Fruit fly (Drosophila melanogaster) whole organism, prepupa: ENCODE measurements around the gene CG9986.
A peak's percentile ranks its signal among the peaks of the same experiment; 100 is the strongest.

Experiments used
- Blimp-1 ChIP-seq: fragments of 200-800 bp; sonication (Bioruptor generic); optimal IDR thresholded peaks from 3 replicates; lab custom pipeline; 2017; ENCODE audit warnings: missing biosample characterization, missing genetic modification characterization, mild to moderate bottlenecking, moderate library complexity, missing genetic modification reagents
- CG10631 ChIP-seq: fragments of 200-800 bp; sonication (Bioruptor generic); optimal IDR thresholded peaks from 2 replicates; lab custom pipeline; 2016; ENCODE audit warnings: missing biosample characterization, missing genetic modification characterization
- CG10669 ChIP-seq: fragments of 200-800 bp; sonication (Bioruptor generic); optimal IDR thresholded peaks from 3 replicates; lab custom pipeline; 2018; ENCODE audit warnings: missing biosample characterization, mild to moderate bottlenecking, missing genetic modification characterization, moderate library complexity
- CG11762 ChIP-seq: fragments of 200-800 bp; sonication (Bioruptor generic); optimal IDR thresholded peaks from 3 replicates; lab custom pipeline; 2016; ENCODE audit warnings: missing biosample characterization, missing genetic modification characterization; ENCODE audit not compliant: insufficient read depth
- CG15336 ChIP-seq: fragments of 200-800 bp; sonication (Bioruptor generic); IDR thresholded peaks from 2 replicates; pipeline ENCODE4 v1.3.6; 2022; ENCODE audit warnings: missing biosample characterization, missing genetic modification characterization
- CG16779 ChIP-seq: fragments of 200-800 bp; sonication (Bioruptor generic); optimal IDR thresholded peaks from 3 replicates; lab custom pipeline; 2017; ENCODE audit warnings: missing biosample characterization, mild to moderate bottlenecking, missing genetic modification characterization
- CG31627 ChIP-seq: fragments of 200-800 bp; sonication (Bioruptor generic); optimal IDR thresholded peaks from 3 replicates; lab custom pipeline; 2016; ENCODE audit warnings: missing biosample characterization, missing genetic modification characterization
- CG32006 ChIP-seq: fragments of 200-800 bp; sonication (Bioruptor generic); optimal IDR thresholded peaks from 3 replicates; lab custom pipeline; 2017; ENCODE audit warnings: missing biosample characterization, mild to moderate bottlenecking, missing genetic modification characterization
- CG3919 ChIP-seq: fragments of 200-800 bp; sonication (Bioruptor generic); optimal IDR thresholded peaks from 3 replicates; lab custom pipeline; 2016; ENCODE audit warnings: missing biosample characterization, missing genetic modification characterization
- CG4318 ChIP-seq: fragments of 200-800 bp; sonication (Bioruptor generic); optimal IDR thresholded peaks from 3 replicates; lab custom pipeline; 2017; ENCODE audit warnings: missing biosample characterization, mild to moderate bottlenecking, missing genetic modification characterization
- CG6276 ChIP-seq: fragments of 200-800 bp; sonication (Bioruptor generic); optimal IDR thresholded peaks from 2 replicates; lab custom pipeline; 2017; ENCODE audit warnings: missing biosample characterization, mild to moderate bottlenecking, missing genetic modification characterization
- CG6792 ChIP-seq: fragments of 200-800 bp; sonication (Bioruptor generic); optimal IDR thresholded peaks from 3 replicates; lab custom pipeline; 2016; ENCODE audit warnings: missing biosample characterization, missing genetic modification characterization
- CG6854 ChIP-seq: fragments of 200-800 bp; sonication (Bioruptor generic); optimal IDR thresholded peaks from 2 replicates; lab custom pipeline; 2017; ENCODE audit warnings: missing biosample characterization, mild to moderate bottlenecking, missing genetic modification characterization
- CG8632 ChIP-seq: fragments of 200-800 bp; sonication (Bioruptor generic); optimal IDR thresholded peaks from 3 replicates; lab custom pipeline; 2016; ENCODE audit warnings: missing biosample characterization, missing genetic modification characterization
- Eip78C ChIP-seq: fragments of 200-800 bp; sonication (Bioruptor generic); peaks from one replicate; lab custom pipeline; 2016; ENCODE audit warnings: missing biosample characterization, missing genetic modification characterization
- Ets21C ChIP-seq: fragments of 200-800 bp; sonication (Bioruptor generic); optimal IDR thresholded peaks from 3 replicates; lab custom pipeline; 2016; ENCODE audit warnings: missing biosample characterization, missing genetic modification characterization
- Ets96B ChIP-seq: fragments of 200-800 bp; optimal IDR thresholded peaks from 2 replicates; lab custom pipeline; 2019; ENCODE audit warnings: missing biosample characterization, mild to moderate bottlenecking, missing genetic modification characterization, moderate library complexity
- Gug ChIP-seq: fragments of 200-800 bp; sonication (Bioruptor generic); IDR thresholded peaks from 2 replicates; pipeline ENCODE4 v1.3.6; 2022; ENCODE audit warnings: missing biosample characterization, missing genetic modification characterization
- Hr39 ChIP-seq: fragments of 200-800 bp; sonication (Bioruptor generic); optimal IDR thresholded peaks from 2 replicates; lab custom pipeline; 2016; ENCODE audit warnings: missing biosample characterization, missing genetic modification characterization
- Hr4 ChIP-seq: fragments of 200-800 bp; sonication (Bioruptor generic); optimal IDR thresholded peaks from 3 replicates; lab custom pipeline; 2016; ENCODE audit warnings: missing biosample characterization, missing genetic modification characterization
- OdsH ChIP-seq: fragments of 200-800 bp; sonication (Bioruptor generic); optimal IDR thresholded peaks from 3 replicates; lab custom pipeline; 2016; ENCODE audit warnings: missing biosample characterization, missing genetic modification characterization
- achi ChIP-seq: fragments of 200-800 bp; sonication (Bioruptor generic); optimal IDR thresholded peaks from 3 replicates; lab custom pipeline; 2016; ENCODE audit warnings: missing biosample characterization, missing genetic modification characterization
- acj6 ChIP-seq: fragments of 200-800 bp; sonication (Bioruptor generic); optimal IDR thresholded peaks from 3 replicates; lab custom pipeline; 2016; ENCODE audit warnings: missing biosample characterization, missing genetic modification characterization
- cyc ChIP-seq: fragments of 200-800 bp; sonication (Bioruptor generic); optimal IDR thresholded peaks from 3 replicates; lab custom pipeline; 2016; ENCODE audit warnings: missing biosample characterization, missing genetic modification characterization
- dac ChIP-seq: fragments of 200-800 bp; sonication (Bioruptor generic); optimal IDR thresholded peaks from 2 replicates; lab custom pipeline; 2017; ENCODE audit warnings: missing biosample characterization, mild to moderate bottlenecking, missing genetic modification characterization
- esn ChIP-seq: fragments of 200-800 bp; sonication (Bioruptor generic); optimal IDR thresholded peaks from 2 replicates; lab custom pipeline; 2016; ENCODE audit warnings: missing biosample characterization, mild to moderate bottlenecking, missing genetic modification characterization, moderate library complexity
- fd59A ChIP-seq: fragments of 200-800 bp; sonication (Bioruptor generic); optimal IDR thresholded peaks from 2 replicates; lab custom pipeline; 2017; ENCODE audit warnings: missing biosample characterization, mild to moderate bottlenecking, missing genetic modification characterization, missing genetic modification reagents
- fd85E ChIP-seq: fragments of 200-800 bp; sonication (Bioruptor generic); optimal IDR thresholded peaks from 3 replicates; lab custom pipeline; 2016; ENCODE audit warnings: missing biosample characterization, missing genetic modification characterization
- fkh ChIP-seq: fragments of 200-800 bp; sonication (Bioruptor generic); optimal IDR thresholded peaks from 3 replicates; lab custom pipeline; 2017; ENCODE audit warnings: missing biosample characterization, mild to moderate bottlenecking, missing genetic modification characterization, moderate library complexity
- lz ChIP-seq: fragments of 200-800 bp; sonication (Bioruptor generic); optimal IDR thresholded peaks from 3 replicates; lab custom pipeline; 2016; ENCODE audit warnings: missing biosample characterization, missing genetic modification characterization
- net ChIP-seq: fragments of 200-800 bp; sonication (Bioruptor generic); optimal IDR thresholded peaks from 3 replicates; lab custom pipeline; 2016; ENCODE audit warnings: missing biosample characterization, missing genetic modification characterization
- salr ChIP-seq, 2 experiments: fragments of 200-800 bp; sonication (Bioruptor generic); optimal IDR thresholded peaks; 3 replicates each; lab custom pipeline; 2016 to 2018; ENCODE audit warnings: missing biosample characterization in 2 of 2, missing genetic modification characterization in 2 of 2, mild to moderate bottlenecking in 1 of 2
- spab ChIP-seq: fragments of 200-800 bp; sonication (Bioruptor generic); optimal IDR thresholded peaks from 2 replicates; lab custom pipeline; 2017; ENCODE audit warnings: missing biosample characterization, mild to moderate bottlenecking, missing genetic modification characterization, missing genetic modification reagents
- svp ChIP-seq: fragments of 200-800 bp; sonication (Bioruptor generic); peaks from one replicate; lab custom pipeline; 2016; ENCODE audit warnings: missing biosample characterization, missing genetic modification characterization
- topi ChIP-seq: fragments of 200-800 bp; sonication (Bioruptor generic); optimal IDR thresholded peaks from 3 replicates; lab custom pipeline; 2016; ENCODE audit warnings: missing biosample characterization, missing genetic modification characterization
- vri ChIP-seq: fragments of 200-800 bp; sonication (Bioruptor generic); optimal IDR thresholded peaks from 3 replicates; lab custom pipeline; 2016; ENCODE audit warnings: missing biosample characterization, mild to moderate bottlenecking, missing genetic modification characterization

CG9986 gene

dm6 chr3R:28585076-28585821 is 20.6 kb upstream of the CG9986 start, which contains the start of gene fkh (continued):
- TF ChIP-seq CG32006 (GFP tag; lab: Kevin White, UChicago) (peak; percentile 61), achi (peak; percentile 67), fd85E (peak; percentile 71), CG11762 (GFP tag; lab: Kevin White, UChicago) (no peak), dac (GFP tag; lab: Kevin White, UChicago) (peak; percentile 25), CG16779 (tag; lab: Kevin White, UChicago) (peak; percentile 40), CG6276 (GFP tag; lab: Kevin White, UChicago) (peak; percentile 12), salr (GFP tag; optimal IDR thresholded peaks at IDR 0.05; lab: Kevin White, UChicago) (peak in 1 of 2 experiments; percentile 16), Ets96B (tag; lab: Kevin White, UChicago) (peak; percentile 15), esn (GFP tag; lab: Kevin White, UChicago) (peak; percentile 79), fd59A (GFP tag; lab: Kevin White, UChicago) (peak; percentile 48), cyc (GFP tag; lab: Kevin White, UChicago) (peak; percentile 28), CG31627 (GFP tag; lab: Kevin White, UChicago) (peak; percentile 18), Blimp-1 (peak; percentile 70), lz (GFP tag; lab: Kevin White, UChicago) (peak; percentile 57), OdsH (GFP tag; lab: Kevin White, UChicago) (peak; percentile 55), Gug (GFP tag; lab: Robert Waterston, UW) (no peak), acj6 (peak; percentile 38), Hr4 (GFP tag; lab: Kevin White, UChicago) (no peak), net (peak; percentile 66), CG10669 (GFP tag; lab: Kevin White, UChicago) (peak; percentile 56), CG6854 (GFP tag; lab: Kevin White, UChicago) (peak; percentile 67), CG8632 (GFP tag; lab: Kevin White, UChicago) (peak; percentile 73), Hr39 (GFP tag; lab: Kevin White, UChicago) (peak; percentile 8), CG10631 (peak; percentile 63), spab (GFP tag; lab: Kevin White, UChicago) (peak; percentile 72), CG3919 (peak; percentile 77), topi (GFP tag; lab: Kevin White, UChicago) (peak; percentile 53)

- no peak for TF ChIP-seq salr (GFP tag; optimal IDR thresholded peaks at IDR 0.05; lab: Kevin White, UChicago)
- no peak for TF ChIP-seq Gug (GFP tag; lab: Robert Waterston, UW)
- TF ChIP-seq Ets21C (GFP tag; lab: Kevin White, UChicago) = no peak
- TF ChIP-seq CG6276 (GFP tag; lab: Kevin White, UChicago) = no peak
- TF ChIP-seq lz (GFP tag; lab: Kevin White, UChicago) = no peak
Measured at dm6 chr3R:28586224-28586623, 19.7 kb upstream of the CG9986 start.

- TF ChIP-seq CG15336 (GFP tag; lab: Robert Waterston, UW) (no peak), Eip78C (GFP tag; lab: Kevin White, UChicago) (peak; percentile 44), vri (GFP tag; lab: Kevin White, UChicago) (peak; percentile 33), fkh (GFP tag; lab: Kevin White, UChicago) (peak; percentile 100)
Measured at dm6 chr3R:28586943-28587342, 18.9 kb upstream of the CG9986 start.

- TF ChIP-seq fkh (GFP tag; lab: Kevin White, UChicago) (peak; percentile 81), svp (GFP tag; lab: Kevin White, UChicago) (no peak), CG6792 (GFP tag; lab: Kevin White, UChicago) (no peak), CG4318 (GFP tag; lab: Kevin White, UChicago) (no peak), Eip78C (GFP tag; lab: Kevin White, UChicago) (peak; percentile 4)
Measured at dm6 chr3R:28588395-28589050, 17.4 kb upstream of the CG9986 start.
